Worm (Caenorhabditis elegans) whole organism, late embryonic: ENCODE measurements around the gene spe-49.

Experiments used
- C38D4.7 ChIP-seq: fragments of 200-800 bp; sonication (Bioruptor generic); optimal IDR thresholded peaks from 2 replicates; lab custom pipeline; 2018; ENCODE audit warnings: mild to moderate bottlenecking, missing genetic modification characterization, moderate library complexity, missing compliant biosample characterization
- F13H6.1 ChIP-seq: sonication (generic microtip); optimal IDR thresholded peaks from 2 replicates; lab custom pipeline; 2016; ENCODE audit warnings: missing genetic modification characterization, missing compliant biosample characterization
- K02D7.2 ChIP-seq: sonication (generic microtip); optimal IDR thresholded peaks from 2 replicates; lab custom pipeline; 2017; ENCODE audit warnings: mild to moderate bottlenecking, missing genetic modification characterization, missing compliant biosample characterization
- K09A11.1 ChIP-seq: sonication (generic microtip); optimal IDR thresholded peaks from 2 replicates; lab custom pipeline; 2017; ENCODE audit warnings: antibody characterized with exemption, mild to moderate bottlenecking, missing genetic modification characterization, missing compliant biosample characterization; ENCODE audit not compliant: insufficient read depth
- T23F11.4 ChIP-seq: fragments of 200-800 bp; sonication (Bioruptor generic); optimal IDR thresholded peaks from 2 replicates; lab custom pipeline; 2018; ENCODE audit warnings: mild to moderate bottlenecking, missing genetic modification characterization, missing compliant biosample characterization
- Y22D7AL.16 ChIP-seq: sonication (generic microtip); optimal IDR thresholded peaks from 2 replicates; lab custom pipeline; 2016; ENCODE audit warnings: missing genetic modification characterization, missing compliant biosample characterization
- ahr-1 ChIP-seq: sonication (generic microtip); optimal IDR thresholded peaks from 2 replicates; lab custom pipeline; 2016; ENCODE audit warnings: missing genetic modification characterization, missing compliant biosample characterization
- ama-1 ChIP-seq: fragments of 150-350 bp; optimal IDR thresholded peaks from 2 replicates; lab custom pipeline; 2014
- ceh-14 ChIP-seq: sonication (generic microtip); optimal IDR thresholded peaks from 2 replicates; lab custom pipeline; 2016; ENCODE audit warnings: missing genotype, missing genetic modification characterization, missing compliant biosample characterization
- ceh-19 ChIP-seq: fragments of 200-800 bp; sonication (Bioruptor generic); optimal IDR thresholded peaks from 2 replicates; lab custom pipeline; 2018; ENCODE audit warnings: mild to moderate bottlenecking, missing genetic modification characterization, missing compliant biosample characterization
- ceh-2 ChIP-seq: sonication (generic microtip); optimal IDR thresholded peaks from 2 replicates; lab custom pipeline; 2016; ENCODE audit warnings: missing genotype, missing genetic modification characterization, missing compliant biosample characterization
- ceh-24 ChIP-seq: sonication (generic microtip); optimal IDR thresholded peaks from 2 replicates; lab custom pipeline; 2016; ENCODE audit warnings: mild to moderate bottlenecking, missing genetic modification characterization, missing compliant biosample characterization
- ceh-31 ChIP-seq: sonication (generic microtip); optimal IDR thresholded peaks from 2 replicates; lab custom pipeline; 2016; ENCODE audit warnings: missing genetic modification characterization, missing compliant biosample characterization
- ceh-48 ChIP-seq: sonication (generic microtip); optimal IDR thresholded peaks from 2 replicates; lab custom pipeline; 2016; ENCODE audit warnings: missing genetic modification characterization, inconsistent platforms, missing compliant biosample characterization
- ceh-6 ChIP-seq: fragments of 200-800 bp; sonication (Bioruptor generic); optimal IDR thresholded peaks from 2 replicates; lab custom pipeline; 2018; ENCODE audit warnings: mild to moderate bottlenecking, missing genetic modification characterization, missing compliant biosample characterization
- che-1 ChIP-seq: sonication (generic microtip); optimal IDR thresholded peaks from 2 replicates; lab custom pipeline; 2016; ENCODE audit warnings: mild to moderate bottlenecking, missing genetic modification characterization, missing compliant biosample characterization
- dmd-4 ChIP-seq: sonication (generic microtip); optimal IDR thresholded peaks from 2 replicates; lab custom pipeline; 2016; ENCODE audit warnings: borderline replicate concordance, missing genetic modification characterization, missing compliant biosample characterization
- dve-1 ChIP-seq: sonication (generic microtip); optimal IDR thresholded peaks from 2 replicates; lab custom pipeline; 2017; ENCODE audit warnings: antibody characterized with exemption, mild to moderate bottlenecking, missing genetic modification characterization, missing compliant biosample characterization
- elt-4 ChIP-seq: sonication (generic microtip); optimal IDR thresholded peaks from 2 replicates; lab custom pipeline; 2016; ENCODE audit warnings: missing genetic modification characterization, missing compliant biosample characterization
- ets-4 ChIP-seq: sonication (generic microtip); optimal IDR thresholded peaks from 2 replicates; lab custom pipeline; 2016; ENCODE audit warnings: missing genetic modification characterization, missing compliant biosample characterization
- fax-1 ChIP-seq: sonication (generic microtip); optimal IDR thresholded peaks from 2 replicates; lab custom pipeline; 2016; ENCODE audit warnings: missing genotype, missing genetic modification characterization, missing compliant biosample characterization
- fkh-10 ChIP-seq: fragments of 150-350 bp; optimal IDR thresholded peaks from 2 replicates; lab custom pipeline; 2014; ENCODE audit warnings: missing biosample characterization, missing genetic modification reagents, missing genetic modification characterization
- hlh-6 ChIP-seq: sonication (generic microtip); optimal IDR thresholded peaks from 2 replicates; lab custom pipeline; 2016; ENCODE audit warnings: missing genotype, missing genetic modification characterization, missing compliant biosample characterization
- hlh-8 ChIP-seq: sonication (generic microtip); optimal IDR thresholded peaks from 2 replicates; lab custom pipeline; 2016; ENCODE audit warnings: missing genotype, missing genetic modification characterization, missing compliant biosample characterization
- madf-2 ChIP-seq: sonication (generic microtip); optimal IDR thresholded peaks from 2 replicates; lab custom pipeline; 2017; ENCODE audit warnings: missing genetic modification characterization, missing compliant biosample characterization
- nfya-1 ChIP-seq: sonication (generic microtip); optimal IDR thresholded peaks from 2 replicates; lab custom pipeline; 2017; ENCODE audit warnings: missing genetic modification characterization, mild to moderate bottlenecking, missing compliant biosample characterization, antibody characterized with exemption, moderate library complexity
- nhr-232 ChIP-seq: sonication (generic microtip); optimal IDR thresholded peaks from 2 replicates; lab custom pipeline; 2016; ENCODE audit warnings: missing genetic modification characterization, missing compliant biosample characterization
- odd-2 ChIP-seq: sonication (generic microtip); optimal IDR thresholded peaks from 2 replicates; lab custom pipeline; 2017; ENCODE audit warnings: antibody characterized with exemption, mild to moderate bottlenecking, missing genetic modification characterization, missing compliant biosample characterization
- pag-3 ChIP-seq: sonication (generic microtip); optimal IDR thresholded peaks from 2 replicates; lab custom pipeline; 2016; ENCODE audit warnings: missing compliant biosample characterization, missing genetic modification characterization, borderline replicate concordance
- pat-9 ChIP-seq: fragments of 200-800 bp; sonication (Bioruptor generic); optimal IDR thresholded peaks from 2 replicates; lab custom pipeline; 2018; ENCODE audit warnings: mild to moderate bottlenecking, missing genetic modification characterization, moderate library complexity, missing compliant biosample characterization
- pax-1 ChIP-seq: fragments of 150-350 bp; optimal IDR thresholded peaks from 2 replicates; lab custom pipeline; 2014; ENCODE audit warnings: missing biosample characterization, missing genetic modification characterization
- pha-4 ChIP-seq: fragments of 150-350 bp; optimal IDR thresholded peaks from 2 replicates; lab custom pipeline; 2018; ENCODE audit warnings: missing biosample characterization, missing genetic modification reagents, missing genetic modification characterization
- pqm-1 ChIP-seq: sonication (generic microtip); optimal IDR thresholded peaks from 2 replicates; lab custom pipeline; 2016; ENCODE audit warnings: missing genetic modification characterization, missing compliant biosample characterization
- ref-2 ChIP-seq: sonication (generic microtip); optimal IDR thresholded peaks from 2 replicates; lab custom pipeline; 2016; ENCODE audit warnings: missing genetic modification characterization, missing compliant biosample characterization
- rnt-1 ChIP-seq: sonication (generic microtip); optimal IDR thresholded peaks from 2 replicates; lab custom pipeline; 2016; ENCODE audit warnings: missing genetic modification characterization, missing compliant biosample characterization
- sdc-2 ChIP-seq: sonication (generic microtip); optimal IDR thresholded peaks from 2 replicates; lab custom pipeline; 2016; ENCODE audit warnings: missing genotype, missing genetic modification characterization, missing compliant biosample characterization
- sox-2 ChIP-seq: fragments of 200-800 bp; sonication (Bioruptor generic); IDR thresholded peaks from 2 replicates; pipeline ENCODE4 v1.3.6; 2022; ENCODE audit warnings: missing genetic modification reagents, missing genetic modification characterization, missing compliant biosample characterization
- syd-9 ChIP-seq: sonication (generic microtip); optimal IDR thresholded peaks from 2 replicates; lab custom pipeline; 2016; ENCODE audit warnings: mild to moderate bottlenecking, missing genetic modification characterization, moderate library complexity, missing compliant biosample characterization
- tbx-2 ChIP-seq: sonication (generic microtip); optimal IDR thresholded peaks from 2 replicates; lab custom pipeline; 2016; ENCODE audit warnings: missing genetic modification characterization, missing compliant biosample characterization
- ttx-3 ChIP-seq: sonication (generic microtip); optimal IDR thresholded peaks from 2 replicates; lab custom pipeline; 2016; ENCODE audit warnings: missing genetic modification reagents, missing genetic modification characterization, missing compliant biosample characterization
- unc-42 ChIP-seq: sonication (generic microtip); optimal IDR thresholded peaks from 2 replicates; lab custom pipeline; 2016; ENCODE audit warnings: missing genotype, missing genetic modification characterization, missing compliant biosample characterization
- unc-86 ChIP-seq: sonication (generic microtip); optimal IDR thresholded peaks from 2 replicates; lab custom pipeline; 2016; ENCODE audit warnings: missing genetic modification characterization, missing compliant biosample characterization
- zip-5 ChIP-seq: sonication (generic microtip); optimal IDR thresholded peaks from 2 replicates; lab custom pipeline; 2016; ENCODE audit warnings: missing genetic modification characterization, missing compliant biosample characterization

spe-49 gene

ce11 chrV:6267237-6267812 is 13.8 kb upstream of the spe-49 start, which contains the start of gene mrck-1 (continued):
- peak; percentile 87 for TF ChIP-seq K09A11.1 (tag; lab: Kevin White, UChicago)
- peak; percentile 96 for TF ChIP-seq hlh-8
- TF ChIP-seq tbx-2: peak; percentile 95
- TF ChIP-seq C38D4.7 (GFP tag; lab: Kevin White, UChicago): peak; percentile 53
- TF ChIP-seq Y22D7AL.16 (tag; lab: Kevin White, UChicago): peak; percentile 51
- TF ChIP-seq elt-4 (tag; lab: Kevin White, UChicago): no peak
- TF ChIP-seq dmd-4: peak; percentile 16
- TF ChIP-seq K02D7.2 (tag; lab: Kevin White, UChicago): peak; percentile 66
- peak; percentile 76 for TF ChIP-seq ceh-48 (tag; lab: Kevin White, UChicago)
- TF ChIP-seq F13H6.1 (tag; lab: Kevin White, UChicago): peak; percentile 84
- no peak for TF ChIP-seq pax-1 (tag; lab: Kevin White, UChicago)
- peak; percentile 44; the same call in 1 of the 2 replicates for TF ChIP-seq sox-2 (GFP tag; lab: Robert Waterston, UW)
- peak; percentile 72 for TF ChIP-seq ceh-6 (GFP tag; lab: Kevin White, UChicago)
- TF ChIP-seq ceh-2 (tag; lab: Kevin White, UChicago): peak; percentile 74
- TF ChIP-seq fax-1: peak; percentile 67
- peak; percentile 80 for TF ChIP-seq dve-1
- TF ChIP-seq rnt-1 (tag; lab: Kevin White, UChicago): peak; percentile 93
- TF ChIP-seq odd-2 (tag; lab: Kevin White, UChicago): no peak
- TF ChIP-seq ama-1: no peak
- TF ChIP-seq syd-9 (tag; lab: Kevin White, UChicago): peak; percentile 70
- peak; percentile 54 for TF ChIP-seq ahr-1 (tag; lab: Kevin White, UChicago)
- TF ChIP-seq pag-3: peak; percentile 67
- peak; percentile 76 for TF ChIP-seq ceh-19 (GFP tag; lab: Kevin White, UChicago)
- no peak for TF ChIP-seq zip-5 (tag; lab: Kevin White, UChicago)
- peak; percentile 96 for TF ChIP-seq nfya-1 (tag; lab: Kevin White, UChicago)
- no peak for TF ChIP-seq pha-4 (tag; lab: Kevin White, UChicago)
- peak; percentile 78 for TF ChIP-seq ref-2
- peak; percentile 63 for TF ChIP-seq che-1 (tag; lab: Kevin White, UChicago)
- TF ChIP-seq ets-4 (tag; lab: Kevin White, UChicago): peak; percentile 54
- TF ChIP-seq, all 69 proteins: peak for 59

ce11 chrV:6267978-6268377 is 13.2 kb upstream of the spe-49 start:
- no peak for TF ChIP-seq ceh-14 (tag; lab: Kevin White, UChicago)
- no peak for TF ChIP-seq pag-3
- TF ChIP-seq pha-4 (tag; lab: Kevin White, UChicago): no peak
- no peak for TF ChIP-seq ama-1
- TF ChIP-seq elt-4 (tag; lab: Kevin White, UChicago): no peak
- TF ChIP-seq Y22D7AL.16 (tag; lab: Kevin White, UChicago): no peak
- TF ChIP-seq madf-2 (tag; lab: Kevin White, UChicago): no peak
- no peak for TF ChIP-seq nhr-232 (tag; lab: Kevin White, UChicago)
- TF ChIP-seq fkh-10 (GFP tag; lab: Kevin White, UChicago): no peak
- no peak for TF ChIP-seq che-1 (tag; lab: Kevin White, UChicago)
- TF ChIP-seq ceh-31 (tag; lab: Kevin White, UChicago): no peak
- no peak for TF ChIP-seq unc-86 (tag; lab: Kevin White, UChicago)

- peak; percentile 62 for TF ChIP-seq unc-42 (tag; lab: Kevin White, UChicago)
- no peak for TF ChIP-seq tbx-2
Observed at ce11 chrV:6268526-6268925, 12.6 kb upstream of the spe-49 start.

- TF ChIP-seq ceh-31 (tag; lab: Kevin White, UChicago) (no peak), ttx-3 (tag; lab: Kevin White, UChicago) (no peak), sdc-2 (tag; lab: Kevin White, UChicago) (no peak), dve-1 (no peak), K09A11.1 (tag; lab: Kevin White, UChicago) (no peak), F13H6.1 (tag; lab: Kevin White, UChicago) (no peak), T23F11.4 (no peak), pat-9 (tag; lab: Kevin White, UChicago) (no peak), syd-9 (tag; lab: Kevin White, UChicago) (no peak), hlh-6 (no peak), ceh-14 (tag; lab: Kevin White, UChicago) (no peak), ceh-2 (tag; lab: Kevin White, UChicago) (no peak), ceh-24 (tag; lab: Kevin White, UChicago) (no peak), dmd-4 (no peak), ref-2 (no peak), pqm-1 (tag; lab: Kevin White, UChicago) (no peak), rnt-1 (tag; lab: Kevin White, UChicago) (no peak)
Observed at ce11 chrV:6268961-6269360, 12.2 kb upstream of the spe-49 start.
